Worm (Caenorhabditis elegans): ENCODE measurements around the gene mig-23.

Gene mig-23

ce11 chrX:5942171-5942570 lies 6.5 kb downstream of the mig-23 start:
- TF ChIP-seq isw-1 (GFP tag; IDR thresholded peaks at IDR 0.05), result no peak
- TF ChIP-seq irx-1 (tag; optimal IDR thresholded peaks at IDR 0.05), result no peak
- TF ChIP-seq lin-15B (tag; optimal IDR thresholded peaks at IDR 0.05), result no peak
- TF ChIP-seq xbp-1 (tag; optimal IDR thresholded peaks at IDR 0.05), result peak; percentile 19
- TF ChIP-seq sptf-1 (tag; optimal IDR thresholded peaks at IDR 0.05), result no peak
- peak; percentile 35 for TF ChIP-seq pag-3 (tag; optimal IDR thresholded peaks at IDR 0.05; ENCODE audit: borderline replicate concordance, insufficient read depth)
- peak in 1 of 2 experiments; percentile 87 for TF ChIP-seq mdl-1 (tag; optimal IDR thresholded peaks at IDR 0.05)
- TF ChIP-seq ama-1 (optimal IDR thresholded peaks at IDR 0.05), result no peak
- peak; percentile 43 for TF ChIP-seq tbx-2 (tag; optimal IDR thresholded peaks at IDR 0.05)
- TF ChIP-seq dpl-1 (GFP tag; optimal IDR thresholded peaks at IDR 0.05), result peak in 1 of 3 experiments; percentile 14
- peak; percentile 91 for TF ChIP-seq lin-14 (GFP tag; optimal IDR thresholded peaks at IDR 0.05)
- peak in 1 of 3 experiments; percentile 22 for TF ChIP-seq ceh-82 (tag; optimal IDR thresholded peaks at IDR 0.05)
- peak; percentile 13 for TF ChIP-seq skn-1 (tag; optimal IDR thresholded peaks at IDR 0.05)
- no peak for TF ChIP-seq nhr-28 (tag; optimal IDR thresholded peaks at IDR 0.05)
- TF ChIP-seq efl-1 (optimal IDR thresholded peaks at IDR 0.05), result peak; percentile 4 to 18
- peak; percentile 20 to 86 for TF ChIP-seq efl-1 (GFP tag; optimal IDR thresholded peaks at IDR 0.05 in 1 of 2)
- TF ChIP-seq swsn-7 (tag; optimal IDR thresholded peaks at IDR 0.05), result peak; percentile 36
- peak; percentile 44 for TF ChIP-seq nhr-47 (tag; optimal IDR thresholded peaks at IDR 0.05)
- TF ChIP-seq lsy-2 (tag; optimal IDR thresholded peaks at IDR 0.05), result peak; percentile 53 to 56
- TF ChIP-seq C16A3.4 (tag; optimal IDR thresholded peaks at IDR 0.05), result peak; percentile 8
- peak; percentile 17 for TF ChIP-seq nhr-77 (tag; optimal IDR thresholded peaks at IDR 0.05)
- peak; percentile 39 for TF ChIP-seq nhr-90 (tag; optimal IDR thresholded peaks at IDR 0.05; ENCODE audit: poor library complexity)
- TF ChIP-seq blmp-1 (tag; optimal IDR thresholded peaks at IDR 0.05), result peak; percentile 49
- TF ChIP-seq alr-1 (tag; optimal IDR thresholded peaks at IDR 0.05; ENCODE audit: borderline replicate concordance), result no peak
- TF ChIP-seq nhr-11 (tag; optimal IDR thresholded peaks at IDR 0.05), result peak; percentile 30
- 0 out of 2 replicates have a peak, but pooled peaks have one; percentile 12 for TF ChIP-seq unc-98 (GFP tag; IDR thresholded peaks at IDR 0.05)
- peak; percentile 69 for TF ChIP-seq nhr-19 (GFP tag; conservative IDR thresholded peaks at IDR 0.05)
- peak in 1 of 2 experiments; percentile 69 for TF ChIP-seq lin-35 (GFP tag; optimal IDR thresholded peaks at IDR 0.05)
- no peak for TF ChIP-seq zag-1 (tag; optimal IDR thresholded peaks at IDR 0.05)
- TF ChIP-seq nhr-71 (tag; optimal IDR thresholded peaks at IDR 0.05), result peak; percentile 92
- peak; percentile 70 for TF ChIP-seq mep-1 (tag; optimal IDR thresholded peaks at IDR 0.05)
- peak; percentile 18 for TF ChIP-seq unc-130 (tag; optimal IDR thresholded peaks at IDR 0.05)
- TF ChIP-seq lir-3 (tag; optimal IDR thresholded peaks at IDR 0.05; ENCODE audit: poor library complexity), result peak; percentile 21
- TF ChIP-seq nhr-20 (tag; optimal IDR thresholded peaks at IDR 0.05), result peak; percentile 85
- peak in 2 of 6 experiments; percentile 43 to 52 for TF ChIP-seq elt-3 (tag; optimal IDR thresholded peaks at IDR 0.05)
- TF ChIP-seq nhr-85 (tag), result peak; percentile 89
- peak; percentile 70 for TF ChIP-seq rnt-1 (tag; optimal IDR thresholded peaks at IDR 0.05)
- peak; percentile 83 for TF ChIP-seq snu-23 (GFP tag; optimal IDR thresholded peaks at IDR 0.05)

ce11 chrX:5941325-5941724 lies 7.3 kb downstream of the mig-23 start:
- TF ChIP-seq snu-23 (GFP tag; optimal IDR thresholded peaks at IDR 0.05) (no peak), C04F5.9 (tag; optimal IDR thresholded peaks at IDR 0.05) (no peak), unc-62 (GFP tag; optimal IDR thresholded peaks at IDR 0.05) (no peak), nhr-85 (tag) (peak; percentile 26), elt-2 (tag; optimal IDR thresholded peaks at IDR 0.05) (peak; percentile 13), pax-3 (tag; optimal IDR thresholded peaks at IDR 0.05) (no peak)
